Worm (Caenorhabditis elegans) whole organism, early embryonic: ENCODE measurements around the gene tin-9.1.

Experiments
- B0310.2 ChIP-seq: sonication (generic microtip); optimal IDR thresholded peaks from 2 replicates; lab custom pipeline; 2016; ENCODE audit warnings: mild to moderate bottlenecking, missing genetic modification characterization, missing compliant biosample characterization
- ama-1 ChIP-seq: fragments of 150-350 bp; optimal IDR thresholded peaks from 2 replicates; lab custom pipeline; 2014
- hmbx-1 ChIP-seq: sonication (generic microtip); optimal IDR thresholded peaks from 2 replicates; lab custom pipeline; 2016; ENCODE audit warnings: mild to moderate bottlenecking, missing genetic modification characterization, missing compliant biosample characterization
- hnd-1 ChIP-seq: sonication (generic microtip); optimal IDR thresholded peaks from 2 replicates; lab custom pipeline; 2016; ENCODE audit warnings: missing genetic modification characterization, missing compliant biosample characterization
- tra-4 ChIP-seq: sonication (generic microtip); optimal IDR thresholded peaks from 2 replicates; lab custom pipeline; 2017; ENCODE audit warnings: missing genetic modification characterization, missing compliant biosample characterization

ce11 chrIV:7075063-7075462 lies 30.7 kb upstream of the tin-9.1 start, which contains the start of gene srg-50:
- TF ChIP-seq B0310.2 (no peak), ama-1 (lab: Kevin White, UChicago) (no peak), hnd-1 (tag; lab: Kevin White, UChicago) (no peak), tra-4 (no peak), hmbx-1 (tag; lab: Kevin White, UChicago) (no peak)
